Fruit fly (Drosophila melanogaster): ENCODE results near the gene SmydA-9.

The SmydA-9 gene

DNA sequence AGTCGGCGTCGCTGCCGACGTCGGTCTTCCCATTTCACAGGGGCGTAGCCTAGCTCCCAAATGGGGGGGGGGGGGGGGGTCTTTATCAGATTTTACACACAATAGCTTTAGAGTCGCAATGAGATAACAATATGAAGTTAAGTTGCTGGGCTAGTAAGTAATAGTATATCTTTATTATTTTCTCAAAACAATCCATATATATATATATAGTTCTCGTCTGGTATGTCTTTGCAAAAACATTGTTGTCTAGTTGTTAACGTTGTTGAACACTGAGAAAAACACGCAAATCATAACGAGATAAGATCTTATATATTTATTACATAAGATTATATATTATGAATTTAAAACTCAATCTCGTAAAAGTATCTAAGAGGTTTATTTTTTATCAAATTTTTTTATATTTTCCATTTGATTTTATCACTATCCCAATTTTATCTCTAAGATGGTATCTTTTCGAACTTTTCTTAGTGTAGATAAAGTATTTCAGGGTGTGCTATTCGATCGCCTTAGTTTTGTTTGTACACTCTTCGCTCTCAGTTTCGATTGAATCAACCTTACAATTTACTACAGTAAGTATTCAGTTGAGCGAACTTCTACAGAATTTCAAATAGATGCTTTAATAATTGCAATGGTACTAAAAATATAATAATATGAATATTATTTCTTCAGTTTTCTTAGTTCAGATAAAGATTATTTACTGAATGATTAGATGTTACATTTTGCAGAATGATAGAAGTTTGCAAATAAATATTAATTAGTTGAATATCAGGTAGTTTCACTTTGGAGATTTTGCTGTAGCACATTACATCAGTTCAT is 8.6 kb downstream of the SmydA-9 start (continued):
- peak; percentile 67 for TF ChIP-seq CG32006 (GFP tag; optimal IDR thresholded peaks at IDR 0.05)
- no peak for TF ChIP-seq esn (GFP tag; optimal IDR thresholded peaks at IDR 0.05)
- peak; percentile 18 for TF ChIP-seq CG6808 (GFP tag; optimal IDR thresholded peaks at IDR 0.05)
- peak; percentile 13 for TF ChIP-seq CG6792 (GFP tag; optimal IDR thresholded peaks at IDR 0.05)
- no peak for TF ChIP-seq CG31627 (GFP tag; optimal IDR thresholded peaks at IDR 0.05)
- TF ChIP-seq CG8632 (GFP tag; optimal IDR thresholded peaks at IDR 0.05): no peak
- peak; percentile 52 for TF ChIP-seq Eip78C (GFP tag)
- TF ChIP-seq Ets96B (tag; optimal IDR thresholded peaks at IDR 0.05): peak; percentile 63
- TF ChIP-seq fkh (GFP tag; optimal IDR thresholded peaks at IDR 0.05): peak; percentile 39
- TF ChIP-seq Sox14 (GFP tag; optimal IDR thresholded peaks at IDR 0.05): no peak

DNA sequence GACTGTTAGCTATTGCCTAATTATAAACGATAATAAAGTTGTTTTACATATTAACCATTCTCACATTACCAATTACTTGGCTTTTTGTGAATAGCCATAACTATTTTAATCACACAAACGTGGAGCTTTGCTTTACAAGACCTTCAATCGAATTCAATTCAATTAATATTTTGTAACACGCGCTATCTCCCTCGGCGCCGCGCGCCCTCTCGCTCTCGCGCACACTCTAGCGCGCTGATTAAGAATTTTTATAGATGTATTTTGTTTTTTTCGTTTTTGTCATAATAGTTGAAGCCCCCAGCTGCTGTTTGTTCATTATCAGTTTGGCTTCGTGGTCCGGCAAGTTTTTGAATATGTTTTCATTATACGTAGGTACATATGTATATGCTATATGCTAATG is 9.6 kb downstream of the SmydA-9 start:
- no peak for TF ChIP-seq CG6808 (GFP tag; optimal IDR thresholded peaks at IDR 0.05)
- no peak for TF ChIP-seq Smox (GFP tag; optimal IDR thresholded peaks at IDR 0.05)
- no peak for TF ChIP-seq esn (GFP tag; optimal IDR thresholded peaks at IDR 0.05)
- TF ChIP-seq CG7368 (GFP tag; optimal IDR thresholded peaks at IDR 0.05): no peak
- no peak for TF ChIP-seq CG11902 (GFP tag; optimal IDR thresholded peaks at IDR 0.05)
- TF ChIP-seq OdsH (GFP tag; optimal IDR thresholded peaks at IDR 0.05): no peak
- peak; percentile 15 for TF ChIP-seq Eip78C (GFP tag)
- TF ChIP-seq lz (GFP tag; optimal IDR thresholded peaks at IDR 0.05): no peak
- TF ChIP-seq CG31627 (GFP tag; optimal IDR thresholded peaks at IDR 0.05): no peak
- TF ChIP-seq vri (GFP tag; optimal IDR thresholded peaks at IDR 0.05): peak; percentile 12
- no peak for TF ChIP-seq Gug (GFP tag; IDR thresholded peaks at IDR 0.05)
- peak; percentile 34 for TF ChIP-seq fkh (GFP tag; optimal IDR thresholded peaks at IDR 0.05)
- no peak for TF ChIP-seq Hr39 (GFP tag; optimal IDR thresholded peaks at IDR 0.05)

- TF ChIP-seq Blimp-1 (GFP tag; optimal IDR thresholded peaks at IDR 0.05): no peak
- TF ChIP-seq spab (GFP tag; optimal IDR thresholded peaks at IDR 0.05): no peak
- TF ChIP-seq svp (GFP tag): no peak
- TF ChIP-seq Ets96B (tag; optimal IDR thresholded peaks at IDR 0.05): no peak
- TF ChIP-seq vri (GFP tag; optimal IDR thresholded peaks at IDR 0.05): peak; percentile 75
- TF ChIP-seq Sox15 (GFP tag; optimal IDR thresholded peaks at IDR 0.05): no peak
- TF ChIP-seq Sox102F (GFP tag; optimal IDR thresholded peaks at IDR 0.05): no peak
- TF ChIP-seq CG9139 (GFP tag; optimal IDR thresholded peaks at IDR 0.05): no peak
Measured at dm6 chrX:9200234-9200633, 10.5 kb downstream of the SmydA-9 start.

DNA sequence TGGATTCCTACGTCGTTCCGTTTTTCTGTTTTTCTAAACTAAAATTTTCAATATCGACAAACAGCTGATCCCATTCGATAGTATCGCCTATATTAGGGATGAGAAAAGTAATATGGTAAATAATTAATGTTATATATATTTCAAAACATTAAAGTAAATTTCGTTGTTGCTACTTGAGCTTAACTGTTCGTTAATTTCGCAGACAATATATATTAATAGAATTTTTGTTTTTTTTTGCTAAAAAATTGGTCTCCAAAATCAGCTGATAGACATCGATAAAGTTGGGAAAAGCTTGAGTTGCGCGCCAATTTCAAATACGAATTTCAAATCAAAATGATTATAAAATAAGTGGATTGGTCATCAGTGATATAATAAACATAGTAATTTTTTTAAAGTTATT is 14.3 kb downstream of the SmydA-9 start, which contains the start of gene CG12118:
Gene CG12118, minus strand, starts transcription at position 53 of the 400 bp plus-strand sequence.
- TF ChIP-seq achi (GFP tag; optimal IDR thresholded peaks at IDR 0.05) (peak; percentile 75), fkh (GFP tag; optimal IDR thresholded peaks at IDR 0.05) (peak; percentile 50), CG32006 (GFP tag; optimal IDR thresholded peaks at IDR 0.05) (peak; percentile 62), Ets21C (GFP tag; optimal IDR thresholded peaks at IDR 0.05) (peak; percentile 53), Hr38 (GFP tag; optimal IDR thresholded peaks at IDR 0.05) (no peak), topi (GFP tag; optimal IDR thresholded peaks at IDR 0.05) (peak; percentile 69), Sox14 (GFP tag; optimal IDR thresholded peaks at IDR 0.05) (peak; percentile 41), Hr4 (GFP tag; optimal IDR thresholded peaks at IDR 0.05) (peak; percentile 65), Met (GFP tag; optimal IDR thresholded peaks at IDR 0.05) (peak; percentile 74), CG6792 (GFP tag; optimal IDR thresholded peaks at IDR 0.05) (peak; percentile 68), CG6163 (GFP tag; IDR thresholded peaks at IDR 0.05) (no peak; the same call in 1 of the 3 replicates), Blimp-1 (GFP tag; optimal IDR thresholded peaks at IDR 0.05) (no peak), salr (GFP tag; optimal IDR thresholded peaks at IDR 0.05) (peak in 1 of 2 experiments; percentile 31), CG6808 (GFP tag; optimal IDR thresholded peaks at IDR 0.05) (no peak), acj6 (GFP tag; optimal IDR thresholded peaks at IDR 0.05) (peak; percentile 77), Lpt (GFP tag; optimal IDR thresholded peaks at IDR 0.05) (peak; percentile 66), CG3919 (GFP tag; optimal IDR thresholded peaks at IDR 0.05) (peak; percentile 71), Gug (GFP tag; IDR thresholded peaks at IDR 0.05) (peak; percentile 75), dsx (GFP tag; optimal IDR thresholded peaks at IDR 0.05; ENCODE audit: poor library complexity, severe bottlenecking) (no peak), cyc (GFP tag; optimal IDR thresholded peaks at IDR 0.05) (peak; percentile 62), CG4318 (GFP tag; optimal IDR thresholded peaks at IDR 0.05) (no peak), Smox (GFP tag; optimal IDR thresholded peaks at IDR 0.05) (peak; percentile 70), fd85E (GFP tag; optimal IDR thresholded peaks at IDR 0.05) (no peak), Ets96B (tag; optimal IDR thresholded peaks at IDR 0.05) (peak; percentile 49), dac (GFP tag; optimal IDR thresholded peaks at IDR 0.05) (no peak), CG3032 (tag; optimal IDR thresholded peaks at IDR 0.05) (peak; percentile 61), esn (GFP tag; optimal IDR thresholded peaks at IDR 0.05) (peak; percentile 84), pdm3 (GFP tag; optimal IDR thresholded peaks at IDR 0.05) (peak; percentile 79), CG7368 (GFP tag; optimal IDR thresholded peaks at IDR 0.05) (peak; percentile 45), Sox102F (GFP tag; optimal IDR thresholded peaks at IDR 0.05) (peak; percentile 74), CG31627 (GFP tag; optimal IDR thresholded peaks at IDR 0.05) (peak; percentile 53)
